Worm (Caenorhabditis elegans): ENCODE results near the gene C54D10.9.

ce11 chrV:12470324-12470723 is 23.4 kb downstream of the C54D10.9 start:
- TF ChIP-seq ztf-4 (tag; optimal IDR thresholded peaks at IDR 0.05) (no peak), elt-2 (tag; optimal IDR thresholded peaks at IDR 0.05) (no peak), lin-39 (tag; optimal IDR thresholded peaks at IDR 0.05) (no peak), nhr-25 (tag; optimal IDR thresholded peaks at IDR 0.05) (no peak), mdl-1 (tag; optimal IDR thresholded peaks at IDR 0.05) (no peak), nhr-11 (tag; optimal IDR thresholded peaks at IDR 0.05) (no peak), aly-2 (tag; optimal IDR thresholded peaks at IDR 0.05) (no peak), egl-27 (tag; optimal IDR thresholded peaks at IDR 0.05) (no peak), snpc-4 (tag; optimal IDR thresholded peaks at IDR 0.05) (no peak)

All from whole organism, L3 larva.